Worm (Caenorhabditis elegans): ENCODE measurements around the gene Y105C5A.12.

- TF ChIP-seq unc-39 (tag; optimal IDR thresholded peaks at IDR 0.05) (no peak), snpc-4 (tag; optimal IDR thresholded peaks at IDR 0.05) (no peak), ces-1 (GFP tag; optimal IDR thresholded peaks at IDR 0.05) (no peak), ztf-11 (tag; optimal IDR thresholded peaks at IDR 0.05) (no peak)
Measured at ce11 chrIV:15687825-15688224, 46.2 kb upstream of the Y105C5A.12 start.
